Worm (Caenorhabditis elegans): ENCODE data around the gene srxa-2.

Gene srxa-2

DNA sequence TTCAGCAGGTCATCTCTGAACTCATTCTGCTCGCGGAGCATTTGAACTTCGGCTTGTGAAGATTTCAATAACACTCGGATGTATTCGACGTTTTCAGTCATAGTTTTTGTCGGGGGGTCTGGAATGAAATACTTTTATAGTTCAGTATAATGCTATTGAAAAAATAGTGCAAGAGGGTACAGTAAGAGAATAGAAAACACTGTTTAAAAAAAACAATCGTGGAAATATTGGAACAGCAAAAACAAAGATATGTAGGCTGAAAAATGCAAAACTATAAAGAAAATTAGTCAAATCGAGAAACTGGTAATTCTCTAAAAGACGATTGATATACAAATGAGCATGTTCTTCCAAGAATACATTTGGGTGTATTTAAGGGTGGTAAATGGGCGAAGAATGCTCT, 15.2 kb upstream of the srxa-2 start, which contains the start of gene F56D5.5:
F56D5.5 (minus strand) TSS at position 101 of the 400 bp plus-strand sequence.
- TF ChIP-seq nhr-10 (tag; optimal IDR thresholded peaks at IDR 0.05) (no peak), sem-4 (tag; optimal IDR thresholded peaks at IDR 0.05) (no peak), blmp-1 (tag; optimal IDR thresholded peaks at IDR 0.05; ENCODE audit: insufficient read depth) (no peak), unc-62 (GFP tag; optimal IDR thresholded peaks at IDR 0.05) (no peak), ztf-1 (GFP tag; conservative IDR thresholded peaks at IDR 0.05) (no peak), nhr-6 (tag; optimal IDR thresholded peaks at IDR 0.05) (no peak), snpc-4 (tag; optimal IDR thresholded peaks at IDR 0.05) (no peak), F13H6.1 (tag; optimal IDR thresholded peaks at IDR 0.05) (no peak), zag-1 (tag; optimal IDR thresholded peaks at IDR 0.05) (no peak), egl-27 (tag; optimal IDR thresholded peaks at IDR 0.05) (no peak)

DNA sequence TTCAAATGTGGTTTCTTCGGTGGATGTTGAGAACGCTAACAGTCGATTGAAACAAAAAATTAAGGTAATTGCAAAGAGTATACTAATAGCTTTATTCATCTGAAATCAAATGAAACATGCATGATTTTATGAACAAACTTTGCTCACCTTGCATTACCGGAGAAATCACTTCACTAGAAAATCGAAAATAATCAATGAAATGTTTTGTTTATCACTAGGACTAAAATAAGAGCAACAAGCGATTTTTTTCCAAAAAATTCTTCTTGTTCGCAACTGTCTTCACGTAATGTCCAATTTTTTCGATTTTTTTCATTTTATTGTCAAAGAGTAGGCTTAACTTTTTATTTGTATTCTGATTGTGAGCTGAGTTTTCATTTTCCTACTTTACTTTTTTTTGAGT, 787 bp upstream of the srxa-2 start, which contains the start of gene F56D5.9:
F56D5.9 (minus strand) TSS at position 101 of the 400 bp plus-strand sequence.
- TF ChIP-seq nhr-12 (tag; optimal IDR thresholded peaks at IDR 0.05) = no peak
- TF ChIP-seq F13H6.1 (tag; optimal IDR thresholded peaks at IDR 0.05) = no peak
- TF ChIP-seq elt-1 (tag; optimal IDR thresholded peaks at IDR 0.05) = no peak
- no peak for TF ChIP-seq Y55F3AM.14 (GFP tag; optimal IDR thresholded peaks at IDR 0.05)

DNA sequence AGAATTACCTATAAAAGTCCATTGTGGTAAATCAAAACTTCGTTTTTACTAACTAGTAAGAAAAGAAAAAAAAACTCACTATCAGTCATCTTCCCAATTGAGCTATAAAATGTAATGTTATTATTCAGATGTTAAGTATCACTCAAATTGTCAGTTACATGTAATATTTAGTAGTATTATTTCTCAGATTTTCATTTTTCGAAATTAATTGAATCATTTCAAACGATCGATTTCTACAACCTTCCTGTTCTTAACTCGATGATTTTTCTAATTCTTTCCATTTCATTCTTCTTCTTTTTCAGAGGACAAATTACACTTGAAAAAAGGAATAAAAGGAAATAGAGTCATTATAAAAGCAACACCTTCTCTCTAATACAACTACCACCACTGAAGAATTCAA, 4.8 kb downstream of the srxa-2 start, which contains the start of gene F59B8.1:
F59B8.1 (plus strand) TSS at position 301 of the 400 bp plus-strand sequence.
- no peak for TF ChIP-seq sma-9 (GFP tag; optimal IDR thresholded peaks at IDR 0.05)
- TF ChIP-seq sma-9 (tag; optimal IDR thresholded peaks at IDR 0.05) = no peak
- TF ChIP-seq unc-62 (GFP tag; optimal IDR thresholded peaks at IDR 0.05) = no peak
- TF ChIP-seq nhr-25 (tag; optimal IDR thresholded peaks at IDR 0.05) = no peak
- no peak for TF ChIP-seq lin-39 (tag; optimal IDR thresholded peaks at IDR 0.05)
- TF ChIP-seq Y55F3AM.14 (GFP tag; optimal IDR thresholded peaks at IDR 0.05) = no peak
- no peak for TF ChIP-seq nhr-77 (tag; optimal IDR thresholded peaks at IDR 0.05)
- no peak for TF ChIP-seq elt-3 (tag; optimal IDR thresholded peaks at IDR 0.05)
- TF ChIP-seq crh-2 (tag; optimal IDR thresholded peaks at IDR 0.05) = no peak
- TF ChIP-seq aly-2 (tag; optimal IDR thresholded peaks at IDR 0.05) = no peak
- TF ChIP-seq mbf-1 (tag; optimal IDR thresholded peaks at IDR 0.05) = no peak
- TF ChIP-seq blmp-1 (tag; optimal IDR thresholded peaks at IDR 0.05; ENCODE audit: insufficient read depth) = no peak
- TF ChIP-seq ceh-16 (tag; optimal IDR thresholded peaks at IDR 0.05) = no peak
- no peak for TF ChIP-seq fos-1 (tag; optimal IDR thresholded peaks at IDR 0.05)

DNA sequence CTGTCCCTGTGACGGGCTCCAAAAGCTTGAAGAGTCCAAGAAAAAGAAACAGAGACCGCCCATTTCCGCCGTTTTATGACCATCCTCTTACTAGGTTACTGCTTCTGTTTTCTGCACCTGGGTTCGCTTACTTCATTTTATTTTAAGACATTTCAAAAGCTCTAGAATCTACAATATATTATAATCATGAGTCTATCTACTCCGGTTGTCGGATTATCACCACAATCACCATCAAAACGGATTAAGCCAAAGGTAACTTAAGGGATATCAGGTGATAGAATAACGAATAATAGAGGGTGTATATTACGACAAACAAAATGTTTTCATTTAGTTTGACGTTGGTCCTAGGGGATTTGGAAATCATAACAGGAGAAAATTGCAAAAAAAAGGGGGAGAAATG, 9.1 kb downstream of the srxa-2 start:
- no peak for TF ChIP-seq sem-4 (tag; optimal IDR thresholded peaks at IDR 0.05)
- no peak for TF ChIP-seq mbf-1 (tag; optimal IDR thresholded peaks at IDR 0.05)
- TF ChIP-seq egl-27 (tag; optimal IDR thresholded peaks at IDR 0.05) = no peak
- no peak for TF ChIP-seq unc-55 (GFP tag; optimal IDR thresholded peaks at IDR 0.05)
- TF ChIP-seq lsy-2 (tag; optimal IDR thresholded peaks at IDR 0.05) = no peak
- no peak for TF ChIP-seq nhr-11 (tag; optimal IDR thresholded peaks at IDR 0.05)
- no peak for TF ChIP-seq mab-5 (tag; optimal IDR thresholded peaks at IDR 0.05)
- no peak for TF ChIP-seq unc-62 (GFP tag; optimal IDR thresholded peaks at IDR 0.05)
- TF ChIP-seq mdl-1 (tag; optimal IDR thresholded peaks at IDR 0.05) = no peak
- TF ChIP-seq nhr-23 (tag; optimal IDR thresholded peaks at IDR 0.05) = no peak

DNA sequence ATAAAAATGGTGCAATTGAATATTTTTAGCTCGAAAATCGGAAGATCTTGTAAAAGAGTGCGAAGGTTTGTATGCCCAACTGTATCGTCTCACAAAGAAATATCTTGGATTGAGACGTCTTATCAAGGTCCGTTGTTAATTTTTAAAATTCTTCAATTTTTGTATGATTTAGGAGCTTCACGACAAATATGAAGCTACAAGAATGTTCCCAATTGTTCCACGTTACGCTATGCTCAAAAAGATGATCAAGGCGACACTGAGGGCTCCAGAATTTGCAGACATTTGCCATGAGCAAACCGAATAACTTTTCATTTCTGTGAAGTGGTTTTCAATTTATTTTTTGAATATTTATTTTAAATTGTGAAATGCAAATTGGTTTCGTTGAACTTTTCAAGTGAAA, 15.6 kb downstream of the srxa-2 start:
- TF ChIP-seq sma-9 (GFP tag; optimal IDR thresholded peaks at IDR 0.05) (peak; percentile 64), sma-9 (tag; optimal IDR thresholded peaks at IDR 0.05) (no peak), sem-4 (tag; optimal IDR thresholded peaks at IDR 0.05) (no peak), Y55F3AM.14 (GFP tag; optimal IDR thresholded peaks at IDR 0.05) (no peak), nhr-6 (tag; optimal IDR thresholded peaks at IDR 0.05) (peak; percentile 37), lsy-2 (tag; optimal IDR thresholded peaks at IDR 0.05) (peak in 1 of 2 experiments; percentile 27), ztf-11 (tag; optimal IDR thresholded peaks at IDR 0.05) (no peak), nhr-77 (tag; optimal IDR thresholded peaks at IDR 0.05) (no peak), mbf-1 (tag; optimal IDR thresholded peaks at IDR 0.05) (no peak), crh-2 (tag; optimal IDR thresholded peaks at IDR 0.05) (peak; percentile 37), blmp-1 (tag; optimal IDR thresholded peaks at IDR 0.05; ENCODE audit: insufficient read depth) (no peak), ztf-4 (tag; optimal IDR thresholded peaks at IDR 0.05) (peak; percentile 19), sma-3 (GFP tag; optimal IDR thresholded peaks at IDR 0.05) (peak; percentile 73), nhr-12 (tag; optimal IDR thresholded peaks at IDR 0.05) (no peak), alr-1 (tag; optimal IDR thresholded peaks at IDR 0.05) (no peak), F13H6.1 (tag; optimal IDR thresholded peaks at IDR 0.05) (no peak), ama-1 (optimal IDR thresholded peaks at IDR 0.05) (peak; percentile 85), ceh-16 (tag; optimal IDR thresholded peaks at IDR 0.05) (no peak), nhr-11 (tag; optimal IDR thresholded peaks at IDR 0.05) (no peak), lin-11 (tag; optimal IDR thresholded peaks at IDR 0.05) (no peak), aly-2 (tag; optimal IDR thresholded peaks at IDR 0.05) (no peak), gmeb-1 (tag; optimal IDR thresholded peaks at IDR 0.05) (peak; percentile 51), nhr-237 (tag; optimal IDR thresholded peaks at IDR 0.05) (no peak), nhr-129 (tag; optimal IDR thresholded peaks at IDR 0.05) (peak; percentile 29), dmd-4 (tag; optimal IDR thresholded peaks at IDR 0.05) (no peak), C34F6.9 (tag; optimal IDR thresholded peaks at IDR 0.05) (no peak), lin-13 (GFP tag; optimal IDR thresholded peaks at IDR 0.05) (peak; percentile 66), unc-39 (tag; optimal IDR thresholded peaks at IDR 0.05) (no peak), mdl-1 (tag; optimal IDR thresholded peaks at IDR 0.05) (peak in 1 of 2 experiments; percentile 0), peb-1 (tag; optimal IDR thresholded peaks at IDR 0.05) (no peak), elt-1 (tag; optimal IDR thresholded peaks at IDR 0.05) (no peak), fos-1 (tag; optimal IDR thresholded peaks at IDR 0.05) (peak; percentile 10)
